Worm (Caenorhabditis elegans): Measurements from ENCODE around the gene T17H7.7.

T17H7.7 gene

DNA sequence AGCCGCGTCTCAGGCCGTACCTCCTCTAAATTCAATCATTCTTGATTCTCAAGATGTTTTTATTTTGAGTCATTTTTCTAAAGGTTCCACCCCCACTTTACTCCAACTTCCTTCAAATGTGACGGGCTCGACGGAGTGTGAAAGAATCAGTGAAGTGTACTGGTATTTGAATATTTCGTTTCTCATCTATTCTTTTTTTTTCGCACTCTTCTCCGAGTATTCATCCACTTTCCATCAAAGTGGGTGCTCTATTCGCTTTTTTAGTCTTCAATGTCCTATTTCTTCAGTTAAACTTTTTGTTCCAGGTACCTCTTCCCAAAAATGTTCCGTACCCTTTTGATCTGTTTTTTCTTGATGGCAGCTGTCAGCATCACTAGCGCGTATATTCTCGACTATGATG, 3.6 kb upstream of the T17H7.7 start, which contains the start of gene nlp-52:
TSS of gene nlp-52 (plus strand) at position 301 of the 400 bp plus-strand sequence.
- TF ChIP-seq fos-1 (tag; optimal IDR thresholded peaks at IDR 0.05) = no peak
- no peak for TF ChIP-seq R02D3.7 (tag; optimal IDR thresholded peaks at IDR 0.05)
- TF ChIP-seq ztf-4 (tag; optimal IDR thresholded peaks at IDR 0.05) = no peak
- TF ChIP-seq ceh-9 (tag; optimal IDR thresholded peaks at IDR 0.05) = no peak
- TF ChIP-seq mml-1 (tag; optimal IDR thresholded peaks at IDR 0.05) = no peak
- TF ChIP-seq fkh-10 (GFP tag; optimal IDR thresholded peaks at IDR 0.05) = no peak
- no peak for TF ChIP-seq snpc-4 (tag; optimal IDR thresholded peaks at IDR 0.05)
- TF ChIP-seq nhr-77 (tag; optimal IDR thresholded peaks at IDR 0.05) = no peak
- TF ChIP-seq jun-1 (tag; optimal IDR thresholded peaks at IDR 0.05) = no peak
- no peak for TF ChIP-seq ceh-16 (tag; optimal IDR thresholded peaks at IDR 0.05)
- TF ChIP-seq sea-2 (GFP tag; optimal IDR thresholded peaks at IDR 0.05) = no peak
- no peak for TF ChIP-seq nhr-67 (tag; optimal IDR thresholded peaks at IDR 0.05)
- TF ChIP-seq unc-62 (GFP tag; optimal IDR thresholded peaks at IDR 0.05) = no peak
- no peak for TF ChIP-seq egl-27 (tag; optimal IDR thresholded peaks at IDR 0.05)
- no peak for TF ChIP-seq nhr-28 (tag; optimal IDR thresholded peaks at IDR 0.05)
- no peak for TF ChIP-seq nhr-43 (tag; optimal IDR thresholded peaks at IDR 0.05; ENCODE audit: poor library complexity, severe bottlenecking)

DNA sequence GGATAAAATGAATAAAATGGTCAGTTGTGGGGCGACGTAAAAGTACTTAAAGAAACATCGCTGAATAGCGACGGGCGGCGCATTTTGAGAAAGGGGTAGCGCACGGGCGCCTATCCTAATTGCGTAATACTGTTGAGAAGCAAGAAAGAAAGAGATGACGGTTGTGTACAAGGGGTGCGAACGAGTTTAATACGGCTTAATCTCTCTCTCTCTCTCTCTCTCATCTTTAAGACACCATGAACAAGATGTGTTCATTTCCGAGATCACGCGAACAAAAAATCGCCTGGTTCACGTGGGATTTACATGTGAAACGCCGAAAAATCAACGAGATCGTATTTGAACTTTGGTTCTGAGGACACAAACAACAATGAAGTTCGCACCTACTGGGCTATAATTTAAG, 1.8 kb upstream of the T17H7.7 start:
- TF ChIP-seq ceh-9 (tag; optimal IDR thresholded peaks at IDR 0.05) = no peak
- TF ChIP-seq aly-2 (tag; optimal IDR thresholded peaks at IDR 0.05) = no peak
- peak; percentile 69 for TF ChIP-seq nhr-25 (tag; optimal IDR thresholded peaks at IDR 0.05)
- TF ChIP-seq nhr-23 (tag; optimal IDR thresholded peaks at IDR 0.05) = peak; percentile 1
- peak; percentile 80 for TF ChIP-seq nhr-43 (tag; optimal IDR thresholded peaks at IDR 0.05; ENCODE audit: poor library complexity, severe bottlenecking)

DNA sequence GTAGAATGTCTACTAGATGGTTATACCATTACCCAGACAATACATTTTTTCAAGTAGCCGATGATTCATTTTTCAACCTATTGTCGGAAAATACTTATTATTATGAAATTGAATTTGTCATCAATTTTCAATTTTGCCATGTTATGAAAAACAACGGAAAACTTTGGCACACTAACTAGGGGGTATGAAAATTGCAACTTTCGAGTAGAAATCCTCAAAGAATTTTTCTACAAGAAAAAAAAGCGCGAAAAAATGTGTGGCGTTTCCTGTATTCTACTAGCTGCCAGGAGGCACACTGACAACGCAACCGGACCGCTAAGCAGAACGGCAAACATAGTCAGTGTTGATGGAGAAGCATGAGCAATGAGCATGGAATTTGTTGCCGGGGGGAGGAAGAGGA, 3.5 kb downstream of the T17H7.7 start:
- no peak for TF ChIP-seq nhr-12 (tag; optimal IDR thresholded peaks at IDR 0.05)
- no peak for TF ChIP-seq nhr-25 (tag; optimal IDR thresholded peaks at IDR 0.05)
- no peak for TF ChIP-seq nfya-1 (tag; optimal IDR thresholded peaks at IDR 0.05; ENCODE audit: insufficient read depth)
- TF ChIP-seq eor-1 (tag; optimal IDR thresholded peaks at IDR 0.05) = no peak
- TF ChIP-seq elt-3 (tag; optimal IDR thresholded peaks at IDR 0.05) = no peak
- no peak for TF ChIP-seq pha-4 (tag; optimal IDR thresholded peaks at IDR 0.05)
- TF ChIP-seq daf-12 (tag; optimal IDR thresholded peaks at IDR 0.05) = no peak

ce11 chrIII:752326-752725, 5.6 kb downstream of the T17H7.7 start, which contains the start of gene pat-12:
Gene pat-12 (minus strand): TSS chrIII:752426.
- no peak for TF ChIP-seq snpc-4 (tag; optimal IDR thresholded peaks at IDR 0.05)

DNA sequence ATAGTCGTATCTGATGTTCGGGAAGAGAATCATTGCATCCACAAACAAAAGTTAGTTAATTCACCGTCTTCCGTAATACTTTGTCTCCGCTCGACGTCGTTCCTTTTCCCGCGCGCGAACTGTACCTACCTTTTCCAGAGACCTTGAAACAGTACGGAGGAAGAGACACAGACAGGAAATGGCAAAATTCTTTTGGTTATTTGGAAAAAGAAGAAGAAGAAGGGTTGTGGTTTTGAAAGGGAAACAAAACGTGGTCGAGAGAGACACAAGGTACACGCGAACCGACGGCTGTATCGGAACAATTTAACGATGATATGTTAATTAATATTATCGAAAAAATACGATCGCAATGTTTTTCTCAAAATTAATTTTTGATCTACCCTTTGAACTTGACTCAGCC, 7.9 kb downstream of the T17H7.7 start:
- TF ChIP-seq nhr-25 (tag; optimal IDR thresholded peaks at IDR 0.05) (peak; percentile 38), fkh-2 (tag; optimal IDR thresholded peaks at IDR 0.05) (no peak)

- TF ChIP-seq jun-1 (tag; optimal IDR thresholded peaks at IDR 0.05) = no peak
- TF ChIP-seq ceh-82 (tag; optimal IDR thresholded peaks at IDR 0.05) = no peak
- TF ChIP-seq nhr-23 (tag; optimal IDR thresholded peaks at IDR 0.05) = peak; percentile 7
- no peak for TF ChIP-seq nhr-11 (tag; optimal IDR thresholded peaks at IDR 0.05)
- TF ChIP-seq nhr-43 (tag; optimal IDR thresholded peaks at IDR 0.05; ENCODE audit: poor library complexity, severe bottlenecking) = no peak
- no peak for TF ChIP-seq ama-1 (optimal IDR thresholded peaks at IDR 0.05)
- TF ChIP-seq elt-3 (tag; optimal IDR thresholded peaks at IDR 0.05) = peak in 1 of 3 experiments; percentile 13
Observed at ce11 chrIII:748782-749181, 9.1 kb downstream of the T17H7.7 start.

DNA sequence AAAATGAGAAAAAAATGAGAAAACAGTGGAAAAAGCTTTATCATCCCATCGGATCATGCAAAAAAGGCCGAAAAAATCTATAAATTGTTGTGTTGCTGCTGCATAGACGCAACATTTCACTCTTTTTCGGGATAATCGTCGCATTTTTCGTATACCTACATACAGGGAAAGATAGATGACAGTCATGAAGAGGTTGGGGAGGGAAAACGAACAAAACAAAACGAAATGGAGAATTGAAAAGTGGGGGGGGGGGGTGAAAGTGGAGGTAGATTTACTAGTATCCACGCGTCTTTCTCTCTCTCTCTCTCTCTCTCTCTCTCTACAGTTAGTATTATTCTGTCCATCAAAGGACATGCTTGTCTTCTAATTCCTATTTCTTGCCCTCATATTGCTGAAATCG, 13.4 kb downstream of the T17H7.7 start:
- TF ChIP-seq ama-1 (optimal IDR thresholded peaks at IDR 0.05) (no peak), hmg-11 (tag; optimal IDR thresholded peaks at IDR 0.05) (no peak), fos-1 (tag; optimal IDR thresholded peaks at IDR 0.05) (no peak), mml-1 (tag; optimal IDR thresholded peaks at IDR 0.05) (no peak)
